Worm (Caenorhabditis elegans): ENCODE results near the gene F29B9.11.

The F29B9.11 gene

ce11 chrIV:4650624-4651094, 9.3 kb downstream of the F29B9.11 start, which contains the start of gene ubc-9:
ubc-9 (plus strand) TSS chrIV:4651044.
- TF ChIP-seq ztf-26 (tag; optimal IDR thresholded peaks at IDR 0.05): peak; percentile 17
- TF ChIP-seq B0336.3 (GFP tag; IDR thresholded peaks at IDR 0.05): peak; percentile 81
- peak; percentile 74 for TF ChIP-seq athp-1 (tag; optimal IDR thresholded peaks at IDR 0.05)
- no peak for TF ChIP-seq bed-2 (GFP tag; IDR thresholded peaks at IDR 0.05)
- TF ChIP-seq hmg-1.2 (GFP tag; IDR thresholded peaks at IDR 0.05): peak; percentile 67
- TF ChIP-seq him-1 (tag; optimal IDR thresholded peaks at IDR 0.05): peak; percentile 18
- 0 out of 2 replicates have a peak, but pooled peaks have one; percentile 28 for TF ChIP-seq C06A6.2 (GFP tag; conservative IDR thresholded peaks at IDR 0.05)
- peak; percentile 92 for TF ChIP-seq attf-5 (GFP tag; optimal IDR thresholded peaks at IDR 0.05)
- peak; percentile 70 for TF ChIP-seq Y67H2A.10 (GFP tag; conservative IDR thresholded peaks at IDR 0.05)
- TF ChIP-seq madf-3 (GFP tag; IDR thresholded peaks at IDR 0.05): peak; percentile 89
- peak; percentile 83 for TF ChIP-seq ceh-91 (GFP tag; IDR thresholded peaks at IDR 0.05)
- peak; percentile 54 for TF ChIP-seq K12H6.12 (tag; optimal IDR thresholded peaks at IDR 0.05)
- TF ChIP-seq cebp-2 (GFP tag; IDR thresholded peaks at IDR 0.05): no peak
- TF ChIP-seq mes-4 (tag; optimal IDR thresholded peaks at IDR 0.05): no peak
- TF ChIP-seq F52B5.7 (tag; optimal IDR thresholded peaks at IDR 0.05): no peak
- TF ChIP-seq nfyb-1 (GFP tag; IDR thresholded peaks at IDR 0.05): peak; percentile 80
- TF ChIP-seq F55B11.4 (tag; optimal IDR thresholded peaks at IDR 0.05; ENCODE audit: borderline replicate concordance, insufficient read depth): no peak
- TF ChIP-seq dpl-1 (GFP tag; optimal IDR thresholded peaks at IDR 0.05): peak; percentile 84
- TF ChIP-seq sea-2 (GFP tag; IDR thresholded peaks at IDR 0.05): no peak
- no peak for TF ChIP-seq nfya-2 (GFP tag; IDR thresholded peaks at IDR 0.05)
- TF ChIP-seq madf-10 (tag; optimal IDR thresholded peaks at IDR 0.05): peak; percentile 92
- TF ChIP-seq atf-7 (tag; optimal IDR thresholded peaks at IDR 0.05): peak; percentile 4
- peak; percentile 30 for TF ChIP-seq hrde-1 (tag; optimal IDR thresholded peaks at IDR 0.05; ENCODE audit: borderline replicate concordance)
- TF ChIP-seq mcd-1 (GFP tag; IDR thresholded peaks at IDR 0.05): peak; percentile 81
- peak; percentile 82 for TF ChIP-seq lsl-1 (GFP tag; optimal IDR thresholded peaks at IDR 0.05)
- no peak for TF ChIP-seq B0035.1 (tag; optimal IDR thresholded peaks at IDR 0.05)
- TF ChIP-seq nhr-80 (tag; optimal IDR thresholded peaks at IDR 0.05): peak; percentile 46
- TF ChIP-seq repo-1 (tag; optimal IDR thresholded peaks at IDR 0.05): peak; percentile 3
- peak; percentile 77 for TF ChIP-seq lin-26 (GFP tag; IDR thresholded peaks at IDR 0.05)
- peak; percentile 58; the same call in 1 of the 2 replicates for TF ChIP-seq Y95B8A.8 (GFP tag; IDR thresholded peaks at IDR 0.05)
- TF ChIP-seq let-607 (tag; optimal IDR thresholded peaks at IDR 0.05): peak in 1 of 2 experiments; percentile 31
- TF ChIP-seq snpc-3.4 (tag; optimal IDR thresholded peaks at IDR 0.05): peak; percentile 79
- peak; percentile 89 for TF ChIP-seq ekl-4 (GFP tag; IDR thresholded peaks at IDR 0.05)
- TF ChIP-seq F49E8.2 (tag; optimal IDR thresholded peaks at IDR 0.05; ENCODE audit: insufficient read depth): peak; percentile 52
- TF ChIP-seq lin-54 (GFP tag; optimal IDR thresholded peaks at IDR 0.05): peak; percentile 91
- peak; percentile 15 for TF ChIP-seq rpc-1 (optimal IDR thresholded peaks at IDR 0.05)
- no peak for TF ChIP-seq rpc-1 (tag; optimal IDR thresholded peaks at IDR 0.05)
- TF ChIP-seq pbrm-1 (GFP tag; IDR thresholded peaks at IDR 0.05): peak; percentile 87
- TF ChIP-seq tbp1 (GFP tag; optimal IDR thresholded peaks at IDR 0.05): peak; percentile 66
- no peak for TF ChIP-seq bed-1 (GFP tag; IDR thresholded peaks at IDR 0.05)
- peak; percentile 93 for TF ChIP-seq efl-1 (GFP tag; optimal IDR thresholded peaks at IDR 0.05)
- peak; percentile 92 for TF ChIP-seq cebp-1 (GFP tag; IDR thresholded peaks at IDR 0.05)
- peak; percentile 99 for TF ChIP-seq cebp-1 (tag; optimal IDR thresholded peaks at IDR 0.05)
- no peak for TF ChIP-seq ama-1 (optimal IDR thresholded peaks at IDR 0.05)
- TF ChIP-seq ama-1 (GFP tag; optimal IDR thresholded peaks at IDR 0.05): no peak
- TF ChIP-seq rcor-1 (GFP tag; IDR thresholded peaks at IDR 0.05): peak; percentile 86
- peak; percentile 80 for TF ChIP-seq Y53G8AR.9 (GFP tag; conservative IDR thresholded peaks at IDR 0.05)
- TF ChIP-seq ceh-27 (GFP tag; optimal IDR thresholded peaks at IDR 0.05): peak; percentile 17
- peak; percentile 50 for TF ChIP-seq F23B12.7 (tag; optimal IDR thresholded peaks at IDR 0.05; ENCODE audit: insufficient read depth)

All from whole organism, young adult.